Fruit fly (Drosophila melanogaster): ENCODE data around the gene GILT3.

dm6 chr3R:23694579-23695033, 17.4 kb downstream of the GILT3 start, which contains the start of gene CG10254:
- TF ChIP-seq CG17806 (tag; optimal IDR thresholded peaks at IDR 0.05) (no peak), Pif1A (GFP tag; optimal IDR thresholded peaks at IDR 0.05) (no peak), CG34367 (tag; optimal IDR thresholded peaks at IDR 0.05) (no peak), CG32121 (GFP tag; IDR thresholded peaks at IDR 0.05) (no peak), Ets98B (GFP tag; IDR thresholded peaks at IDR 0.05) (no peak), CG14655 (GFP tag; optimal IDR thresholded peaks at IDR 0.05) (no peak), EcR (GFP tag; optimal IDR thresholded peaks at IDR 0.05) (no peak), CG9948 (tag; optimal IDR thresholded peaks at IDR 0.05) (no peak), CG8159 (tag; optimal IDR thresholded peaks at IDR 0.05) (no peak), CG13204 (GFP tag; optimal IDR thresholded peaks at IDR 0.05) (no peak)
